Worm (Caenorhabditis elegans) whole organism, mixed stage, embryonic: ENCODE data around the gene col-145.

Experiments used
- ceh-83 ChIP-seq: fragments of 200-800 bp; sonication (Bioruptor generic); optimal IDR thresholded peaks from 2 replicates; lab custom pipeline; 2018; ENCODE audit warnings: mild to moderate bottlenecking, missing genetic modification characterization, missing compliant biosample characterization
- elt-1 ChIP-seq: sonication (generic microtip); optimal IDR thresholded peaks from 2 replicates; lab custom pipeline; 2017; ENCODE audit warnings: missing genetic modification characterization, mild to moderate bottlenecking, missing compliant biosample characterization, antibody characterized with exemption, moderate library complexity, borderline replicate concordance; ENCODE audit not compliant: insufficient read depth
- ham-2 ChIP-seq: fragments of 200-800 bp; sonication (Bioruptor generic); optimal IDR thresholded peaks from 2 replicates; lab custom pipeline; 2018; ENCODE audit warnings: mild to moderate bottlenecking, missing genetic modification characterization, missing compliant biosample characterization
- lin-13 ChIP-seq: fragments of 150-350 bp; optimal IDR thresholded peaks from 2 replicates; lab custom pipeline; 2014; ENCODE audit warnings: missing biosample characterization, missing genetic modification characterization
- lin-32 ChIP-seq: fragments of 200-800 bp; sonication (Bioruptor generic); optimal IDR thresholded peaks from 2 replicates; lab custom pipeline; 2018; ENCODE audit warnings: mild to moderate bottlenecking, missing genetic modification characterization, missing compliant biosample characterization
- lsy-2 ChIP-seq: fragments of 150-350 bp; optimal IDR thresholded peaks from 2 replicates; lab custom pipeline; 2014; ENCODE audit warnings: missing biosample characterization, missing genetic modification characterization
- nhr-237 ChIP-seq: fragments of 150-350 bp; optimal IDR thresholded peaks from 2 replicates; lab custom pipeline; 2014; ENCODE audit warnings: missing biosample characterization, missing genetic modification characterization
- nhr-28 ChIP-seq: fragments of 150-350 bp; optimal IDR thresholded peaks from 2 replicates; lab custom pipeline; 2014; ENCODE audit warnings: missing biosample characterization, missing genetic modification characterization
- pha-4 ChIP-seq: fragments of 150-350 bp; optimal IDR thresholded peaks from 2 replicates; lab custom pipeline; 2018; ENCODE audit warnings: missing biosample characterization, missing genetic modification reagents, missing genetic modification characterization

- TF ChIP-seq ceh-83 (GFP tag; lab: Kevin White, UChicago) (no peak), lsy-2 (tag; lab: Kevin White, UChicago) (no peak), nhr-28 (tag; lab: Kevin White, UChicago) (no peak), pha-4 (no peak), lin-32 (GFP tag; lab: Kevin White, UChicago) (no peak), lin-13 (tag; lab: Kevin White, UChicago) (no peak), elt-1 (no peak), nhr-237 (tag; lab: Kevin White, UChicago) (no peak), ham-2 (GFP tag; lab: Kevin White, UChicago) (no peak)
These were observed 32.0 kb downstream of the col-145 start, which contains the start of gene F21C10.19 for ce11 chrV:9130766-9131165.
